Worm (Caenorhabditis elegans): Measurements from ENCODE around the gene cubn-1.

The cubn-1 gene

DNA sequence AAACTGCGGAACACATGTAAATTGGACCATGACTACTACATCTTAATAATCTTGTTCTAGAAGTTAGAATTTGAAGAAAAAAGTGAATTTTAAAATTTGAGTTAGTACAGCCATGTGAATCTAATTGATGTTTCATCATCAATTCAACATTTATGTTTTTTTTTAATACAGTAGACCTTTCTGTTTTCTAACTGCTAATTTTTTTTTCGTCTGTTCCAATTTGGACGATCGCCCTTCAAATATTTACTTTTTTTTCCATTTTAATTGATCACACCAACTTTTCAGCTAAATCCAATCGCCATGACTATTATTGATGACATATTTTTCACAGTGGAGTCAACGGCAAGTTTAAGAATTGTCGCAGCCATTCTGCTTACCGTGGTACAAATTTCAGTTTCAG lies 59.5 kb downstream of the cubn-1 start, which contains the start of gene srx-116:
Gene srx-116, plus strand, starts transcription at position 301 of the 400 bp plus-strand sequence.
- no peak for TF ChIP-seq ceh-31 (tag; optimal IDR thresholded peaks at IDR 0.05)
- no peak for TF ChIP-seq pag-3 (tag; optimal IDR thresholded peaks at IDR 0.05; ENCODE audit: borderline replicate concordance)
- no peak for TF ChIP-seq ceh-9 (tag; optimal IDR thresholded peaks at IDR 0.05)
- TF ChIP-seq C08G9.2 (tag; optimal IDR thresholded peaks at IDR 0.05), result no peak
- TF ChIP-seq pha-4 (tag; optimal IDR thresholded peaks at IDR 0.05), result no peak
- no peak for TF ChIP-seq hlh-30 (tag; optimal IDR thresholded peaks at IDR 0.05; ENCODE audit: insufficient read depth)
- TF ChIP-seq unc-86 (tag; optimal IDR thresholded peaks at IDR 0.05), result no peak
- TF ChIP-seq fkh-10 (GFP tag; optimal IDR thresholded peaks at IDR 0.05), result no peak
- TF ChIP-seq C38D4.7 (GFP tag; optimal IDR thresholded peaks at IDR 0.05), result no peak
- TF ChIP-seq ama-1 (optimal IDR thresholded peaks at IDR 0.05), result no peak
- no peak for TF ChIP-seq ceh-45 (GFP tag; IDR thresholded peaks at IDR 0.05)
- TF ChIP-seq mec-3 (tag; optimal IDR thresholded peaks at IDR 0.05; ENCODE audit: borderline replicate concordance), result no peak
- no peak for TF ChIP-seq ttx-3 (tag; optimal IDR thresholded peaks at IDR 0.05)
- no peak for TF ChIP-seq ref-2 (tag; optimal IDR thresholded peaks at IDR 0.05)
- no peak for TF ChIP-seq hlh-8 (tag; optimal IDR thresholded peaks at IDR 0.05)
- no peak for TF ChIP-seq F13H6.1 (tag; optimal IDR thresholded peaks at IDR 0.05)

DNA sequence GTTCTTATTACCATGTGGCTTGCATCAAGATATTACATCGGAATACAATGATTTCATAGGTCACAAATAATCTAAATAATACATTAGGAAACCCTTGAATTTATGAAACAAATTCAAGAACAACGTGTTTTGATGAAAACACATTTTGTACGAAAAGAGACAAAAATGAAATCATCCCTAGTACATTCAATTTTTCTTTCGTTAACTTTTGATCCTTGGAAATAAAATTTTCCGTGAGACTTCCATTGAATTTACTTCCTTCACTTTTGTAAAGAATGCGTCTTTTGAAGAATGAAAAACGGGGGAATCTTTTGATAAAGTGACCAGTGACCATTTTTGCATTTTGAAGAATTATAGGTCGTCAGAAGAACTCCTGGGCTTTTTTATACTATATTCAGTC lies 62.6 kb downstream of the cubn-1 start:
- TF ChIP-seq ahr-1 (tag; optimal IDR thresholded peaks at IDR 0.05) (no peak), hlh-8 (tag; optimal IDR thresholded peaks at IDR 0.05) (no peak), gmeb-2 (tag; optimal IDR thresholded peaks at IDR 0.05) (no peak), ceh-6 (GFP tag; optimal IDR thresholded peaks at IDR 0.05) (no peak), odd-2 (tag; optimal IDR thresholded peaks at IDR 0.05) (no peak), ceh-31 (tag; optimal IDR thresholded peaks at IDR 0.05) (no peak), ceh-34 (tag; optimal IDR thresholded peaks at IDR 0.05) (no peak), pag-3 (tag; optimal IDR thresholded peaks at IDR 0.05; ENCODE audit: borderline replicate concordance) (no peak), zip-5 (tag; optimal IDR thresholded peaks at IDR 0.05) (no peak), pqm-1 (tag; optimal IDR thresholded peaks at IDR 0.05) (no peak), ceh-45 (GFP tag; IDR thresholded peaks at IDR 0.05) (no peak), nfya-1 (tag; optimal IDR thresholded peaks at IDR 0.05) (no peak), syd-9 (tag; optimal IDR thresholded peaks at IDR 0.05) (no peak), ceh-30 (tag; optimal IDR thresholded peaks at IDR 0.05) (no peak)

DNA sequence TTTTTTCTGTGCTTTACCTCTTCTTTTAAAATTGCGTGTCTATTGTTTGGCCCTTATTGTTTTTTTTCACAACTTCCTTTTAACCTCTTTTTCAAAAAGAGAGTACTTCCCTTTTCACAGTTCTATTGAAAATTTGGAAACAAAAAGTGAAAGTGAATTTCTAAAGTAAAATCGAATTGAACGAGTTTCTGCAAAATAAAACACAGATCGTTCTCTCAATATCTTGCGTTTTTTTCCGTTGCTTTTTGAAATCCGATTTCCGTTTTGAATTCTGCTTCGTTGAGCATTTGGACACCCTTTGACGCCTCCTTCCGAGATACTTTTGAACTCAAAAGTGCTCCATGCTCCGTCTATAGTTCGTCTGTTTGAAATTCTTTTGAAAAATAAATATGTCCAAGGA lies 65.2 kb downstream of the cubn-1 start:
- TF ChIP-seq pros-1 (tag; optimal IDR thresholded peaks at IDR 0.05) (no peak), unc-3 (GFP tag; conservative IDR thresholded peaks at IDR 0.05) (no peak), unc-3 (tag; optimal IDR thresholded peaks at IDR 0.05) (no peak), pha-2 (tag; optimal IDR thresholded peaks at IDR 0.05) (no peak), ceh-18 (tag; optimal IDR thresholded peaks at IDR 0.05) (no peak), lim-6 (tag; optimal IDR thresholded peaks at IDR 0.05) (no peak), ceh-22 (tag; optimal IDR thresholded peaks at IDR 0.05) (no peak), npax-4 (tag; optimal IDR thresholded peaks at IDR 0.05) (no peak), lin-11 (tag; optimal IDR thresholded peaks at IDR 0.05) (no peak), gmeb-2 (tag; optimal IDR thresholded peaks at IDR 0.05) (no peak), Y22D7AL.16 (tag; optimal IDR thresholded peaks at IDR 0.05) (no peak), ttx-3 (tag; optimal IDR thresholded peaks at IDR 0.05) (no peak)

Data from whole organism, late embryonic.